Fruit fly (Drosophila melanogaster): Measurements from ENCODE around the gene CG1578.

- TF ChIP-seq cad (GFP tag; optimal IDR thresholded peaks at IDR 0.05) (no peak), CHES-1-like (GFP tag; optimal IDR thresholded peaks at IDR 0.05) (no peak), lola (GFP tag; optimal IDR thresholded peaks at IDR 0.05) (no peak)
Measured at dm6 chrX:11799931-11800330, 16.4 kb downstream of the CG1578 start.

All from whole organism, embryonic.